Fruit fly (Drosophila melanogaster): Measurements from ENCODE around the gene CG7564.

DNA sequence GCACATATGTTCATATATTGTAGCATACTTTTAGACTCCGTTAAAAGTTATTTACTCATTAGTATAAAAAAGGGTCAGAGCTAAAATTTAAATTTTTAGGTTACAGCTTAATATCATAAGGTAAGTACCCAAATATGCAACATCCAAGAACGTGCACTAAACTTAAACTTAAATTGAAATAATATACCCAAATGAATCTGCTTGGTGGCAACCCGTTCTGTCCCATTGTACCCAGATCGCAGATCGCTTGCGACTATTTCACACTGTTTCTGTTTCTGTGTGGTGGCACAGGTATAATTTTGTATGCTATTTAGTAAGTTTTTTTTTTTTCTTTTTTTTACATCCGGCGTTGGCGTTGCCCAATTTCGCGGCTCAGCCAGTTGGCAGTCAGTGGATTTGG is 49.0 kb downstream of the CG7564 start:
- TF ChIP-seq CG32121 (GFP tag; IDR thresholded peaks at IDR 0.05) (no peak), CG8301 (tag; optimal IDR thresholded peaks at IDR 0.05) (no peak), Ets98B (GFP tag; IDR thresholded peaks at IDR 0.05) (no peak)
